Worm (Caenorhabditis elegans) whole organism, L1 larva: Measurements from ENCODE around the gene rol-8.

Experiments
- C16A3.4 ChIP-seq: fragments of 150-350 bp; optimal IDR thresholded peaks from 2 replicates; lab custom pipeline; 2014; ENCODE audit warnings: missing biosample characterization, missing genetic modification characterization
- C34B4.2 ChIP-seq: sonication (generic microtip); optimal IDR thresholded peaks from 2 replicates; lab custom pipeline; 2017; ENCODE audit warnings: mild to moderate bottlenecking, missing genetic modification characterization, missing compliant biosample characterization
- F16B12.6 ChIP-seq: fragments of 150-350 bp; optimal IDR thresholded peaks from 2 replicates; lab custom pipeline; 2014; ENCODE audit warnings: missing biosample characterization, missing genetic modification characterization
- ama-1 ChIP-seq: fragments of 150-350 bp; optimal IDR thresholded peaks from 2 replicates; lab custom pipeline; 2014
- blmp-1 ChIP-seq: fragments of 150-350 bp; optimal IDR thresholded peaks from 2 replicates; lab custom pipeline; 2014; ENCODE audit warnings: missing biosample characterization, missing genetic modification characterization
- ceh-8 ChIP-seq: fragments of 200-800 bp; sonication (Bioruptor generic); optimal IDR thresholded peaks from 2 replicates; lab custom pipeline; 2018; ENCODE audit warnings: mild to moderate bottlenecking, missing genetic modification characterization, moderate library complexity, missing compliant biosample characterization
- ceh-90 ChIP-seq: sonication (generic microtip); optimal IDR thresholded peaks from 2 replicates; lab custom pipeline; 2016; ENCODE audit warnings: missing genetic modification characterization, missing compliant biosample characterization
- ces-1 ChIP-seq: fragments of 150-350 bp; optimal IDR thresholded peaks from 2 replicates; lab custom pipeline; 2014; ENCODE audit warnings: missing biosample characterization, missing genetic modification reagents, missing genetic modification characterization
- efl-1 ChIP-seq, 4 experiments: fragments of 150-350 bp; optimal IDR thresholded peaks in 3 of 4; peaks in 1 of 4; 1 replicate in 1 of 4; 2 replicates in 3 of 4; lab custom pipeline; 2014; ENCODE audit warnings: missing biosample characterization in 2 of 4, missing genetic modification characterization in 2 of 4, missing genetic modification reagents in 2 of 4
- fkh-4 ChIP-seq: sonication (generic microtip); optimal IDR thresholded peaks from 2 replicates; lab custom pipeline; 2016; ENCODE audit warnings: missing compliant biosample characterization, missing genetic modification characterization, borderline replicate concordance
- fkh-8 ChIP-seq: sonication (generic microtip); optimal IDR thresholded peaks from 2 replicates; lab custom pipeline; 2016; ENCODE audit warnings: mild to moderate bottlenecking, missing genetic modification characterization, missing compliant biosample characterization
- fos-1 ChIP-seq: fragments of 150-350 bp; optimal IDR thresholded peaks from 2 replicates; lab custom pipeline; 2014; ENCODE audit warnings: missing biosample characterization, missing genetic modification characterization
- hlh-4 ChIP-seq: sonication (generic microtip); optimal IDR thresholded peaks from 2 replicates; lab custom pipeline; 2016; ENCODE audit warnings: mild to moderate bottlenecking, missing genetic modification characterization, missing compliant biosample characterization
- lin-13 ChIP-seq: fragments of 150-350 bp; optimal IDR thresholded peaks from 2 replicates; lab custom pipeline; 2014; ENCODE audit warnings: missing biosample characterization, missing genetic modification reagents, missing genetic modification characterization
- lin-14 ChIP-seq: fragments of 200-800 bp; sonication (Bioruptor generic); optimal IDR thresholded peaks from 2 replicates; lab custom pipeline; 2018; ENCODE audit warnings: mild to moderate bottlenecking, missing genetic modification characterization, moderate library complexity, missing compliant biosample characterization
- lin-39 ChIP-seq: fragments of 150-350 bp; optimal IDR thresholded peaks from 2 replicates; lab custom pipeline; 2014; ENCODE audit warnings: missing biosample characterization, missing genetic modification reagents, missing genetic modification characterization
- lsy-2 ChIP-seq, 2 experiments: fragments of 150-350 bp; optimal IDR thresholded peaks; 2 replicates each; lab custom pipeline; 2014; ENCODE audit warnings: missing biosample characterization in 2 of 2, missing genetic modification characterization in 2 of 2
- mdl-1 ChIP-seq, 2 experiments: fragments of 150-350 bp; optimal IDR thresholded peaks; 2 replicates each; lab custom pipeline; 2014 to 2017; ENCODE audit warnings: missing biosample characterization in 2 of 2, missing genetic modification characterization in 2 of 2, inconsistent platforms in 1 of 2
- mep-1 ChIP-seq: fragments of 150-350 bp; optimal IDR thresholded peaks from 2 replicates; lab custom pipeline; 2014; ENCODE audit warnings: missing biosample characterization, missing genetic modification characterization
- nhr-11 ChIP-seq: fragments of 150-350 bp; optimal IDR thresholded peaks from 2 replicates; lab custom pipeline; 2014; ENCODE audit warnings: missing biosample characterization, missing genetic modification characterization
- nhr-19 ChIP-seq: fragments of 200-800 bp; sonication (Bioruptor generic); conservative IDR thresholded peaks from 2 replicates; pipeline ENCODE4 v1.3.6; 2022; ENCODE audit warnings: missing genetic modification characterization, missing compliant biosample characterization
- nhr-47 ChIP-seq: sonication (generic microtip); optimal IDR thresholded peaks from 2 replicates; lab custom pipeline; 2016; ENCODE audit warnings: mild to moderate bottlenecking, missing genetic modification characterization, moderate library complexity, missing compliant biosample characterization
- nhr-85 ChIP-seq: sonication (generic microtip); peaks from one replicate; lab custom pipeline; 2016; ENCODE audit warnings: missing genetic modification characterization, inconsistent platforms, missing compliant biosample characterization
- pag-3 ChIP-seq: sonication (generic microtip); optimal IDR thresholded peaks from 2 replicates; lab custom pipeline; 2017; ENCODE audit warnings: missing genetic modification characterization, mild to moderate bottlenecking, missing compliant biosample characterization, antibody characterized with exemption, borderline replicate concordance; ENCODE audit not compliant: insufficient read depth
- pax-3 ChIP-seq: fragments of 200-800 bp; sonication (Bioruptor generic); optimal IDR thresholded peaks from 2 replicates; lab custom pipeline; 2018; ENCODE audit warnings: mild to moderate bottlenecking, missing genetic modification characterization, moderate library complexity, missing compliant biosample characterization
- skn-1 ChIP-seq: fragments of 150-350 bp; optimal IDR thresholded peaks from 2 replicates; lab custom pipeline; 2014; ENCODE audit warnings: missing biosample characterization, missing genetic modification characterization
- snpc-4 ChIP-seq: fragments of 150-350 bp; optimal IDR thresholded peaks from 2 replicates; lab custom pipeline; 2014; ENCODE audit warnings: missing biosample characterization, missing genetic modification characterization
- sox-4 ChIP-seq: sonication (generic microtip); optimal IDR thresholded peaks from 2 replicates; lab custom pipeline; 2016; ENCODE audit warnings: missing genetic modification characterization, missing compliant biosample characterization
- sup-37 ChIP-seq: fragments of 200-800 bp; sonication (Bioruptor generic); optimal IDR thresholded peaks from 2 replicates; lab custom pipeline; 2018; ENCODE audit warnings: mild to moderate bottlenecking, missing genetic modification characterization, missing compliant biosample characterization
- swsn-7 ChIP-seq: sonication (generic microtip); optimal IDR thresholded peaks from 2 replicates; lab custom pipeline; 2016; ENCODE audit warnings: missing genetic modification characterization, missing compliant biosample characterization
- unc-130 ChIP-seq: fragments of 150-350 bp; optimal IDR thresholded peaks from 2 replicates; lab custom pipeline; 2017; ENCODE audit warnings: missing biosample characterization, missing genetic modification characterization, inconsistent platforms
- unc-30 ChIP-seq: sonication (generic microtip); optimal IDR thresholded peaks from 2 replicates; lab custom pipeline; 2017; ENCODE audit warnings: missing biosample characterization, missing genetic modification characterization
- unc-86 ChIP-seq: sonication (generic microtip); optimal IDR thresholded peaks from 2 replicates; lab custom pipeline; 2016; ENCODE audit warnings: missing genetic modification characterization, missing compliant biosample characterization
- unc-98 ChIP-seq: fragments of 200-800 bp; sonication (Bioruptor generic); IDR thresholded peaks from 2 replicates; pipeline ENCODE4 v1.3.6; 2022; ENCODE audit warnings: missing genetic modification characterization, missing compliant biosample characterization
- xbp-1 ChIP-seq: sonication (generic microtip); optimal IDR thresholded peaks from 2 replicates; lab custom pipeline; 2016; ENCODE audit warnings: missing genetic modification characterization, missing compliant biosample characterization
- zip-4 ChIP-seq: fragments of 200-800 bp; sonication (Bioruptor generic); optimal IDR thresholded peaks from 2 replicates; lab custom pipeline; 2018; ENCODE audit warnings: mild to moderate bottlenecking, missing genetic modification characterization, moderate library complexity, missing compliant biosample characterization
- ztf-11 ChIP-seq, 2 experiments: sonication (generic microtip); optimal IDR thresholded peaks; 2 replicates each; lab custom pipeline; 2016 to 2017; ENCODE audit warnings: missing genetic modification characterization in 2 of 2, missing biosample characterization in 1 of 2, missing compliant biosample characterization in 1 of 2

Gene rol-8

ce11 chrII:7543808-7544207 is at the start of gene rol-8:
TSS of gene rol-8 (plus strand) at chrII:7544108.
- TF ChIP-seq blmp-1 (tag; lab: Kevin White, UChicago) (peak; percentile 9), fos-1 (tag; lab: Kevin White, UChicago) (no peak), zip-4 (GFP tag; lab: Kevin White, UChicago) (no peak), lin-14 (GFP tag; lab: Kevin White, UChicago) (no peak), lin-13 (GFP tag; lab: Kevin White, UChicago) (no peak)

ce11 chrII:7494155-7494554 is 49.8 kb upstream of the rol-8 start, which contains the start of gene R10H1.1:
TSS of gene R10H1.1 (plus strand) at chrII:7494455.
- TF ChIP-seq blmp-1 (tag; lab: Kevin White, UChicago), result peak; percentile 40
- TF ChIP-seq mep-1 (tag; lab: Kevin White, UChicago), result no peak

- TF ChIP-seq lin-13 (GFP tag; lab: Kevin White, UChicago) (no peak), blmp-1 (tag; lab: Kevin White, UChicago) (peak; percentile 63), nhr-11 (tag; lab: Kevin White, UChicago) (no peak)
- TF ChIP-seq, all 84 proteins: peak for 1
These were observed 47.8 kb upstream of the rol-8 start, which contains the start of gene spi-1 for ce11 chrII:7496070-7496469. TSS of gene spi-1 (plus strand) at chrII:7496247.

ce11 chrII:7499390-7499789 is 44.5 kb upstream of the rol-8 start, which contains the start of gene srab-14:
TSS of gene srab-14 (minus strand) at chrII:7499490.
- no peak for TF ChIP-seq unc-98 (GFP tag; lab: Robert Waterston, UW)
- no peak for TF ChIP-seq fkh-4 (tag; lab: Kevin White, UChicago)
- no peak for TF ChIP-seq swsn-7 (tag; lab: Kevin White, UChicago)
- TF ChIP-seq xbp-1, result no peak
- no peak for TF ChIP-seq C16A3.4
- TF ChIP-seq unc-30 (tag; lab: Kevin White, UChicago), result no peak
- TF ChIP-seq unc-130 (tag; lab: Kevin White, UChicago), result no peak
- TF ChIP-seq ceh-8 (GFP tag; lab: Kevin White, UChicago), result no peak
- TF ChIP-seq nhr-85, result no peak
- no peak for TF ChIP-seq F16B12.6
- TF ChIP-seq ztf-11 (tag; optimal IDR thresholded peaks at IDR 0.05; lab: Kevin White, UChicago), result no peak
- TF ChIP-seq efl-1 (optimal IDR thresholded peaks at IDR 0.05; lab: Kevin White, UChicago), result no peak
- no peak for TF ChIP-seq efl-1 (GFP tag; optimal IDR thresholded peaks at IDR 0.05 in 1 of 2; lab: Kevin White, UChicago)

- no peak for TF ChIP-seq xbp-1
- TF ChIP-seq lsy-2 (tag; optimal IDR thresholded peaks at IDR 0.05; lab: Kevin White, UChicago), result no peak
- TF ChIP-seq lin-39 (tag; lab: Kevin White, UChicago), result no peak
- no peak for TF ChIP-seq ceh-90 (tag; lab: Kevin White, UChicago)
- no peak for TF ChIP-seq nhr-19
- no peak for TF ChIP-seq pag-3 (tag; lab: Kevin White, UChicago)
- no peak for TF ChIP-seq nhr-47 (tag; lab: Kevin White, UChicago)
- TF ChIP-seq sup-37, result no peak
- TF ChIP-seq pax-3, result no peak
- TF ChIP-seq ama-1 (lab: Kevin White, UChicago), result no peak
- no peak for TF ChIP-seq sox-4
These were observed 38.9 kb upstream of the rol-8 start, which contains the start of gene C28F5.1 for ce11 chrII:7505005-7505404. TSS of gene C28F5.1 (plus strand) at chrII:7505305.

- TF ChIP-seq mdl-1 (tag; optimal IDR thresholded peaks at IDR 0.05; lab: Kevin White, UChicago) (no peak), sup-37 (no peak), ces-1 (GFP tag; lab: Kevin White, UChicago) (no peak), sox-4 (no peak), unc-98 (GFP tag; lab: Robert Waterston, UW) (no peak), fkh-8 (tag; lab: Kevin White, UChicago) (no peak), C34B4.2 (tag; lab: Kevin White, UChicago) (no peak), hlh-4 (tag; lab: Kevin White, UChicago) (no peak), unc-86 (tag; lab: Kevin White, UChicago) (no peak), skn-1 (tag; lab: Kevin White, UChicago) (no peak), snpc-4 (tag; lab: Kevin White, UChicago) (no peak), lin-14 (GFP tag; lab: Kevin White, UChicago) (no peak), lin-39 (tag; lab: Kevin White, UChicago) (no peak)
These were observed 24.7 kb upstream of the rol-8 start, which contains the start of gene glb-9 for ce11 chrII:7519221-7519620. TSS of gene glb-9 (minus strand) at chrII:7519321.
